Fruit fly (Drosophila melanogaster): ENCODE results near the gene EloA.

Gene EloA

dm6 chr3R:23280806-23281257 lies 29.5 kb downstream of the EloA start, which contains the start of the genes orb and Cdc16 (continued):
- peak; percentile 91 for TF ChIP-seq Chrac-16 (GFP tag; optimal IDR thresholded peaks at IDR 0.05)
- TF ChIP-seq chm (GFP tag; IDR thresholded peaks at IDR 0.05), result peak; percentile 88
- no peak for TF ChIP-seq Neu2 (GFP tag; optimal IDR thresholded peaks at IDR 0.05; ENCODE audit: borderline replicate concordance)
- TF ChIP-seq abd-A (tag; optimal IDR thresholded peaks at IDR 0.05), result no peak
- no peak for TF ChIP-seq ham (GFP tag; IDR thresholded peaks at IDR 0.05)
- no peak for TF ChIP-seq Doc3 (GFP tag; IDR thresholded peaks at IDR 0.05; ENCODE audit: partially characterized antibody)
- no peak for TF ChIP-seq kni (GFP tag; optimal IDR thresholded peaks at IDR 0.05)
- peak; percentile 32 for TF ChIP-seq crc (GFP tag; optimal IDR thresholded peaks at IDR 0.05)
- TF ChIP-seq sim (GFP tag; IDR thresholded peaks at IDR 0.05), result peak; percentile 72
- peak; percentile 27 for TF ChIP-seq CG17186 (GFP tag; optimal IDR thresholded peaks at IDR 0.05)
- peak; percentile 56 for TF ChIP-seq schlank (tag; optimal IDR thresholded peaks at IDR 0.05)
- peak; percentile 84 for TF ChIP-seq Nf-YC (tag; optimal IDR thresholded peaks at IDR 0.05)
- peak; percentile 76 for TF ChIP-seq CG16815 (GFP tag; optimal IDR thresholded peaks at IDR 0.05)
- TF ChIP-seq CG31224 (GFP tag; IDR thresholded peaks at IDR 0.05), result peak; percentile 77
- peak; percentile 46 for TF ChIP-seq CG31365 (tag; optimal IDR thresholded peaks at IDR 0.05)
- TF ChIP-seq Dip2 (GFP tag; IDR thresholded peaks at IDR 0.05), result no peak
- TF ChIP-seq CG3847 (GFP tag; IDR thresholded peaks at IDR 0.05), result peak; percentile 93
- TF ChIP-seq GATAe (GFP tag; conservative IDR thresholded peaks at IDR 0.05), result no peak; the same call in 1 of the 2 replicates
- TF ChIP-seq pnt (GFP tag; optimal IDR thresholded peaks at IDR 0.05), result peak; percentile 52
- TF ChIP-seq CG13894 (tag; optimal IDR thresholded peaks at IDR 0.05), result peak; percentile 90
- peak; percentile 51 for TF ChIP-seq CG3065 (GFP tag; optimal IDR thresholded peaks at IDR 0.05)
- TF ChIP-seq Pdp1 (GFP tag; optimal IDR thresholded peaks at IDR 0.05), result peak; percentile 73 to 87
- peak; percentile 91 for TF ChIP-seq NfI (GFP tag; optimal IDR thresholded peaks at IDR 0.05)
- peak; percentile 92 for TF ChIP-seq Six4 (GFP tag; optimal IDR thresholded peaks at IDR 0.05)
- TF ChIP-seq Abd-B (GFP tag; optimal IDR thresholded peaks at IDR 0.05), result peak; percentile 93
- TF ChIP-seq Ptx1 (GFP tag; IDR thresholded peaks at IDR 0.05), result peak; percentile 95
- TF ChIP-seq CG1233 (GFP tag; optimal IDR thresholded peaks at IDR 0.05), result peak; percentile 90
- peak; percentile 83 for TF ChIP-seq CG9215 (GFP tag; IDR thresholded peaks at IDR 0.05)
- TF ChIP-seq CG5180 (GFP tag; optimal IDR thresholded peaks at IDR 0.05), result peak; percentile 99
- TF ChIP-seq CG7357 (GFP tag; IDR thresholded peaks at IDR 0.05), result peak; percentile 73
- peak; percentile 92 for TF ChIP-seq CG17829 (tag; optimal IDR thresholded peaks at IDR 0.05)
- TF ChIP-seq tup (GFP tag; optimal IDR thresholded peaks at IDR 0.05), result peak; percentile 75
- TF ChIP-seq br (optimal IDR thresholded peaks at IDR 0.05), result no peak
- TF ChIP-seq stwl (tag; optimal IDR thresholded peaks at IDR 0.05), result peak; percentile 74
- TF ChIP-seq D19B (GFP tag; optimal IDR thresholded peaks at IDR 0.05), result peak; percentile 75
- peak; percentile 57 for TF ChIP-seq Side (GFP tag; optimal IDR thresholded peaks at IDR 0.05)
- TF ChIP-seq zf30C (GFP tag; optimal IDR thresholded peaks at IDR 0.05), result peak; percentile 97
- TF ChIP-seq CG7271 (tag; optimal IDR thresholded peaks at IDR 0.05), result peak; percentile 84
- TF ChIP-seq CrebB (tag; optimal IDR thresholded peaks at IDR 0.05), result peak; percentile 90
- TF ChIP-seq en (GFP tag; optimal IDR thresholded peaks at IDR 0.05), result peak; percentile 34
- peak; percentile 67 for TF ChIP-seq CG4404 (GFP tag; IDR thresholded peaks at IDR 0.05)
- TF ChIP-seq CG4328 (GFP tag; optimal IDR thresholded peaks at IDR 0.05), result peak; percentile 71
- TF ChIP-seq Dfd (GFP tag; optimal IDR thresholded peaks at IDR 0.05), result no peak
- peak; percentile 70 for TF ChIP-seq CG30020 (tag; optimal IDR thresholded peaks at IDR 0.05)
- TF ChIP-seq kay (GFP tag; optimal IDR thresholded peaks at IDR 0.05), result peak; percentile 90
- 0 out of 3 replicates have a peak, but pooled peaks have one; percentile 37 for TF ChIP-seq CG2199 (GFP tag; IDR thresholded peaks at IDR 0.05)
- TF ChIP-seq Poxn (GFP tag; IDR thresholded peaks at IDR 0.05), result 0 out of 2 replicates have a peak, but pooled peaks have one; percentile 44
- peak; percentile 89 for TF ChIP-seq tap (tag; optimal IDR thresholded peaks at IDR 0.05)
- TF ChIP-seq CG31441 (GFP tag; IDR thresholded peaks at IDR 0.05), result peak; percentile 95
- TF ChIP-seq CG6854 (GFP tag; optimal IDR thresholded peaks at IDR 0.05), result peak; percentile 76
- peak; percentile 87 for TF ChIP-seq cwo (GFP tag; optimal IDR thresholded peaks at IDR 0.05)
